Fruit fly (Drosophila melanogaster) whole organism, adult: Measurements from ENCODE around the gene CG31675.

Experiments
- CG12768 ChIP-seq: fragments of 200-800 bp; sonication (Bioruptor generic); optimal IDR thresholded peaks from 2 replicates; lab custom pipeline; 2017; ENCODE audit warnings: missing biosample characterization, missing genetic modification characterization, mild to moderate bottlenecking, moderate library complexity, missing genetic modification reagents
- CG14711 ChIP-seq: fragments of 200-800 bp; sonication (Bioruptor generic); optimal IDR thresholded peaks from 2 replicates; lab custom pipeline; 2018; ENCODE audit warnings: missing biosample characterization, mild to moderate bottlenecking, missing genetic modification characterization, moderate library complexity
- kay ChIP-seq: fragments of 200-800 bp; sonication (Bioruptor generic); peaks from one replicate; lab custom pipeline; 2016; ENCODE audit warnings: missing biosample characterization, missing genetic modification characterization, borderline replicate concordance
- pad ChIP-seq: fragments of 200-800 bp; sonication (Bioruptor generic); optimal IDR thresholded peaks from 3 replicates; lab custom pipeline; 2017; ENCODE audit warnings: missing biosample characterization, missing genetic modification characterization, mild to moderate bottlenecking, moderate library complexity, missing genetic modification reagents

- TF ChIP-seq kay (GFP tag; lab: Kevin White, UChicago) = no peak
- no peak for TF ChIP-seq pad (GFP tag; lab: Kevin White, UChicago)
- TF ChIP-seq CG12768 (GFP tag; lab: Kevin White, UChicago) = no peak
- no peak for TF ChIP-seq CG14711 (tag; lab: Kevin White, UChicago)
Measured at dm6 chr2L:20874514-20874913, 7.0 kb downstream of the CG31675 start.
